Fruit fly (Drosophila melanogaster) whole organism, embryonic: ENCODE results near the gene Polr1H.
A peak's percentile ranks its signal among the peaks of the same experiment; 100 is the strongest.

Experiments used
- ATbp ChIP-seq: fragments of 200-800 bp; sonication (Bioruptor generic); optimal IDR thresholded peaks from 2 replicates; lab custom pipeline; 2017; ENCODE audit warnings: missing biosample characterization, mild to moderate bottlenecking, missing genetic modification characterization, missing genetic modification reagents
- CG10366 ChIP-seq: fragments of 200-800 bp; sonication (Bioruptor generic); IDR thresholded peaks from 2 replicates; pipeline ENCODE4 v1.3.6; 2022; ENCODE audit warnings: missing biosample characterization, missing genetic modification characterization
- CG11723 ChIP-seq: fragments of 200-800 bp; sonication (Bioruptor generic); optimal IDR thresholded peaks from 2 replicates; lab custom pipeline; 2017; ENCODE audit warnings: missing biosample characterization, mild to moderate bottlenecking, missing genetic modification characterization
- CG12744 ChIP-seq: fragments of 200-800 bp; sonication (Bioruptor generic); optimal IDR thresholded peaks from 2 replicates; lab custom pipeline; 2016; ENCODE audit warnings: missing biosample characterization, missing genetic modification characterization
- CG13296 ChIP-seq: fragments of 200-800 bp; sonication (Bioruptor generic); optimal IDR thresholded peaks from 3 replicates; lab custom pipeline; 2018; ENCODE audit warnings: missing biosample characterization, mild to moderate bottlenecking, missing genetic modification characterization
- CG15514 ChIP-seq: fragments of 200-800 bp; sonication (Bioruptor generic); optimal IDR thresholded peaks from 3 replicates; lab custom pipeline; 2017; ENCODE audit warnings: missing biosample characterization, missing genetic modification characterization, mild to moderate bottlenecking, moderate library complexity, missing genetic modification reagents
- CG16815 ChIP-seq: fragments of 200-800 bp; sonication (Bioruptor generic); optimal IDR thresholded peaks from 3 replicates; lab custom pipeline; 2017; ENCODE audit warnings: missing biosample characterization, mild to moderate bottlenecking, missing genetic modification characterization
- CG17568 ChIP-seq: fragments of 200-800 bp; sonication (Bioruptor generic); optimal IDR thresholded peaks from 2 replicates; lab custom pipeline; 2018; ENCODE audit warnings: missing biosample characterization, mild to moderate bottlenecking, missing genetic modification characterization, moderate library complexity
- CG17612 ChIP-seq: fragments of 200-800 bp; sonication (Bioruptor generic); IDR thresholded peaks from 2 replicates; pipeline ENCODE4 v1.3.6; 2022; ENCODE audit warnings: missing biosample characterization, missing genetic modification characterization
- CG17829 ChIP-seq: fragments of 200-800 bp; optimal IDR thresholded peaks from 2 replicates; lab custom pipeline; 2019; ENCODE audit warnings: missing biosample characterization, mild to moderate bottlenecking, missing genetic modification characterization, moderate library complexity
- CG17912 ChIP-seq: fragments of 200-800 bp; sonication (Bioruptor generic); optimal IDR thresholded peaks from 2 replicates; lab custom pipeline; 2018; ENCODE audit warnings: missing biosample characterization, mild to moderate bottlenecking, missing genetic modification characterization
- CG2712 ChIP-seq: fragments of 200-800 bp; optimal IDR thresholded peaks from 3 replicates; lab custom pipeline; 2019; ENCODE audit warnings: missing biosample characterization, mild to moderate bottlenecking, missing genetic modification characterization, moderate library complexity
- CG31388 ChIP-seq: fragments of 200-800 bp; sonication (Bioruptor generic); optimal IDR thresholded peaks from 2 replicates; lab custom pipeline; 2016; ENCODE audit warnings: missing biosample characterization, missing genetic modification characterization
- CG32532 ChIP-seq: fragments of 200-800 bp; sonication (Bioruptor generic); IDR thresholded peaks from 2 replicates; pipeline ENCODE4 v1.3.6; 2022; ENCODE audit warnings: missing biosample characterization, missing genetic modification characterization
- CG7271 ChIP-seq: fragments of 200-800 bp; sonication (Bioruptor generic); optimal IDR thresholded peaks from 2 replicates; lab custom pipeline; 2018; ENCODE audit warnings: missing biosample characterization, mild to moderate bottlenecking, missing genetic modification characterization, moderate library complexity
- CG8290 ChIP-seq, 3 experiments: fragments of 200-800 bp; sonication (Bioruptor generic); optimal IDR thresholded peaks; 2 replicates each; lab custom pipeline; 2016 to 2019; ENCODE audit warnings: missing biosample characterization in 3 of 3, missing genetic modification characterization in 3 of 3, mild to moderate bottlenecking in 2 of 3, moderate library complexity in 1 of 3
- CG8359 ChIP-seq: fragments of 200-800 bp; sonication (Bioruptor generic); optimal IDR thresholded peaks from 2 replicates; lab custom pipeline; 2017; ENCODE audit warnings: missing biosample characterization, mild to moderate bottlenecking, missing genetic modification characterization, borderline replicate concordance
- CG8388 ChIP-seq: fragments of 200-800 bp; sonication (Bioruptor generic); optimal IDR thresholded peaks from 2 replicates; lab custom pipeline; 2019; ENCODE audit warnings: missing biosample characterization, mild to moderate bottlenecking, missing genetic modification characterization, moderate library complexity
- Dp ChIP-seq: fragments of 200-800 bp; sonication (Bioruptor generic); optimal IDR thresholded peaks from 2 replicates; lab custom pipeline; 2018; ENCODE audit warnings: missing biosample characterization, mild to moderate bottlenecking, missing genetic modification characterization, moderate library complexity
- Ets65A ChIP-seq: fragments of 200-800 bp; sonication (Bioruptor generic); peaks from one replicate; lab custom pipeline; 2016; ENCODE audit warnings: missing biosample characterization, missing genetic modification characterization
- Gsc ChIP-seq: fragments of 200-800 bp; sonication (Bioruptor generic); IDR thresholded peaks from 2 replicates; pipeline ENCODE4 v1.3.6; 2022; ENCODE audit warnings: missing biosample characterization, missing genetic modification characterization
- H2.0 ChIP-seq: fragments of 200-800 bp; sonication (Bioruptor generic); IDR thresholded peaks from 2 replicates; pipeline ENCODE4 v1.3.6; 2022; ENCODE audit warnings: missing biosample characterization, missing genetic modification characterization
- Kr ChIP-seq: fragments of 200-800 bp; sonication (Bioruptor generic); optimal IDR thresholded peaks from 2 replicates; lab custom pipeline; 2017; ENCODE audit warnings: missing biosample characterization, mild to moderate bottlenecking, missing genetic modification characterization
- Lhr ChIP-seq: fragments of 200-800 bp; sonication (Bioruptor generic); optimal IDR thresholded peaks from 3 replicates; lab custom pipeline; 2017; ENCODE audit warnings: mild to moderate bottlenecking, missing biosample characterization, missing genetic modification reagents, missing genetic modification characterization
- MESR4 ChIP-seq: fragments of 200-800 bp; sonication (Bioruptor generic); optimal IDR thresholded peaks from 2 replicates; lab custom pipeline; 2018; ENCODE audit warnings: missing biosample characterization, mild to moderate bottlenecking, missing genetic modification characterization, moderate library complexity
- NFAT ChIP-seq: fragments of 200-800 bp; sonication (Bioruptor generic); IDR thresholded peaks from 2 replicates; pipeline ENCODE4 v1.3.6; 2022; ENCODE audit warnings: missing biosample characterization, missing genetic modification characterization
- Side ChIP-seq: fragments of 200-800 bp; sonication (Bioruptor generic); optimal IDR thresholded peaks from 2 replicates; lab custom pipeline; 2016; ENCODE audit warnings: missing biosample characterization, missing genetic modification characterization
- ara ChIP-seq: fragments of 200-800 bp; sonication (Bioruptor generic); IDR thresholded peaks from 2 replicates; pipeline ENCODE4 v1.3.6; 2022; ENCODE audit warnings: missing biosample characterization, missing genetic modification characterization
- bab2 ChIP-seq: fragments of 200-800 bp; sonication (Bioruptor generic); optimal IDR thresholded peaks from 2 replicates; lab custom pipeline; 2016; ENCODE audit warnings: missing biosample characterization, missing genetic modification characterization
- caup ChIP-seq: fragments of 200-800 bp; sonication (Bioruptor generic); optimal IDR thresholded peaks from 3 replicates; lab custom pipeline; 2017; ENCODE audit warnings: missing biosample characterization, mild to moderate bottlenecking, missing genetic modification characterization, moderate library complexity; ENCODE audit not compliant: severe bottlenecking
- chif ChIP-seq, 2 experiments: fragments of 200-800 bp; sonication (Bioruptor generic); optimal IDR thresholded peaks; 3 replicates each; lab custom pipeline; 2016; ENCODE audit warnings: missing biosample characterization in 2 of 2, missing genetic modification characterization in 2 of 2
- chinmo ChIP-seq: fragments of 200-800 bp; sonication (Bioruptor generic); IDR thresholded peaks from 4 replicates; pipeline ENCODE4 v1.3.6; 2022; ENCODE audit warnings: missing biosample characterization, missing genetic modification characterization; ENCODE audit not compliant: partially characterized antibody
- dati ChIP-seq: fragments of 200-800 bp; sonication (Bioruptor generic); IDR thresholded peaks from 2 replicates; pipeline ENCODE4 v1.3.6; 2022; ENCODE audit warnings: missing biosample characterization, missing genetic modification characterization
- dpn ChIP-seq, 2 experiments: fragments of 200-800 bp; sonication (Bioruptor generic); optimal IDR thresholded peaks; 3 replicates each; lab custom pipeline; 2016; ENCODE audit warnings: missing biosample characterization in 2 of 2, missing genetic modification characterization in 2 of 2
- grn ChIP-seq: fragments of 200-800 bp; sonication (Bioruptor generic); optimal IDR thresholded peaks from 3 replicates; lab custom pipeline; 2017; ENCODE audit warnings: missing biosample characterization, missing genetic modification characterization
- kay ChIP-seq: fragments of 200-800 bp; sonication (Bioruptor generic); optimal IDR thresholded peaks from 2 replicates; lab custom pipeline; 2016; ENCODE audit warnings: missing biosample characterization, missing genetic modification characterization
- lbe ChIP-seq: fragments of 200-800 bp; sonication (Bioruptor generic); optimal IDR thresholded peaks from 2 replicates; lab custom pipeline; 2016; ENCODE audit warnings: missing biosample characterization, mild to moderate bottlenecking, missing genetic modification characterization
- mld ChIP-seq: fragments of 200-800 bp; sonication (Bioruptor generic); IDR thresholded peaks from 3 replicates; pipeline ENCODE4 v1.3.6; 2022; ENCODE audit warnings: missing biosample characterization, missing genetic modification characterization; ENCODE audit not compliant: partially characterized antibody
- nau ChIP-seq: fragments of 200-800 bp; sonication (Bioruptor generic); optimal IDR thresholded peaks from 3 replicates; lab custom pipeline; 2017; ENCODE audit warnings: missing biosample characterization, mild to moderate bottlenecking, missing genetic modification characterization, missing genetic modification reagents
- odd ChIP-seq: fragments of 200-800 bp; sonication (Bioruptor generic); optimal IDR thresholded peaks from 2 replicates; lab custom pipeline; 2017; ENCODE audit warnings: missing biosample characterization, mild to moderate bottlenecking, missing genetic modification characterization
- onecut ChIP-seq: fragments of 200-800 bp; sonication (Bioruptor generic); IDR thresholded peaks from 2 replicates; pipeline ENCODE4 v1.3.6; 2022; ENCODE audit warnings: missing biosample characterization, missing genetic modification characterization
- p53 ChIP-seq: fragments of 200-800 bp; sonication (Bioruptor generic); optimal IDR thresholded peaks from 2 replicates; lab custom pipeline; 2016; ENCODE audit warnings: missing biosample characterization, missing genetic modification characterization
- pfk ChIP-seq: fragments of 200-800 bp; sonication (Bioruptor generic); optimal IDR thresholded peaks from 2 replicates; lab custom pipeline; 2018; ENCODE audit warnings: missing biosample characterization, mild to moderate bottlenecking, missing genetic modification characterization, moderate library complexity
- ro ChIP-seq: fragments of 200-800 bp; sonication (Bioruptor generic); IDR thresholded peaks from 2 replicates; pipeline ENCODE4 v1.3.6; 2022; ENCODE audit warnings: missing biosample characterization, missing genetic modification characterization
- sima ChIP-seq: fragments of 200-800 bp; sonication (Bioruptor generic); optimal IDR thresholded peaks from 2 replicates; lab custom pipeline; 2016; ENCODE audit warnings: missing biosample characterization, missing genetic modification characterization
- stwl ChIP-seq: fragments of 200-800 bp; sonication (Bioruptor generic); optimal IDR thresholded peaks from 3 replicates; lab custom pipeline; 2018; ENCODE audit warnings: missing biosample characterization, mild to moderate bottlenecking, missing genetic modification characterization, moderate library complexity
- tll ChIP-seq, 2 experiments: fragments of 200-800 bp in 1 of 2; fragments of >200 bp in 1 of 2; sonication (Bioruptor generic) in 1 of 2; optimal IDR thresholded peaks; 2 replicates each; lab custom pipeline; 2017 to 2019; ENCODE audit warnings: missing biosample characterization in 2 of 2, missing genetic modification characterization in 2 of 2, mild to moderate bottlenecking in 1 of 2, moderate library complexity in 1 of 2
- twi ChIP-seq: fragments of 200-800 bp; optimal IDR thresholded peaks from 2 replicates; lab custom pipeline; 2019; ENCODE audit warnings: missing biosample characterization, mild to moderate bottlenecking, missing genetic modification characterization, moderate library complexity
- wek ChIP-seq: fragments of 200-800 bp; sonication (Bioruptor generic); optimal IDR thresholded peaks from 3 replicates; lab custom pipeline; 2018; ENCODE audit warnings: missing biosample characterization, mild to moderate bottlenecking, missing genetic modification characterization, moderate library complexity
- zfh2 ChIP-seq: fragments of 200-800 bp; sonication (Bioruptor generic); optimal IDR thresholded peaks from 2 replicates; lab custom pipeline; 2016; ENCODE audit warnings: missing biosample characterization, missing genetic modification characterization

Polr1H gene

dm6 chr3R:21740766-21741350, 36.8 kb downstream of the Polr1H start (continued):
- TF ChIP-seq chinmo (GFP tag; lab: Robert Waterston, UW) (0 out of 4 replicates have a peak, but pooled peaks have one; percentile 27), CG17829 (tag; lab: Kevin White, UChicago) (no peak), pfk (GFP tag; lab: Kevin White, UChicago) (no peak), CG10366 (GFP tag; lab: Robert Waterston, UW) (no peak), CG17912 (GFP tag; lab: Kevin White, UChicago) (no peak), kay (peak; percentile 16), grn (peak; percentile 64), CG32532 (GFP tag; lab: Robert Waterston, UW) (no peak), wek (GFP tag; lab: Kevin White, UChicago) (peak; percentile 80), odd (GFP tag; lab: Kevin White, UChicago) (no peak), CG7271 (no peak), CG8290 (GFP tag; optimal IDR thresholded peaks at IDR 0.05; lab: Kevin White, UChicago) (no peak), CG8290 (tag; optimal IDR thresholded peaks at IDR 0.05; lab: Kevin White, UChicago) (no peak), zfh2 (GFP tag; lab: Kevin White, UChicago) (no peak), CG11723 (GFP tag; lab: Kevin White, UChicago) (no peak), CG8359 (no peak), stwl (tag; lab: Kevin White, UChicago) (no peak), CG13296 (GFP tag; lab: Kevin White, UChicago) (no peak), ro (GFP tag; lab: Robert Waterston, UW) (no peak), nau (no peak), CG8388 (no peak), Lhr (no peak), lbe (GFP tag; lab: Kevin White, UChicago) (no peak), onecut (no peak), CG17568 (GFP tag; lab: Kevin White, UChicago) (no peak), tll (GFP tag; optimal IDR thresholded peaks at IDR 0.05; lab: Kevin White, UChicago) (no peak), Gsc (GFP tag; lab: Robert Waterston, UW) (no peak), twi (tag; lab: Kevin White, UChicago) (peak; percentile 60), CG31388 (GFP tag; lab: Kevin White, UChicago) (no peak), Kr (no peak), CG17612 (no peak), CG2712 (tag; lab: Kevin White, UChicago) (no peak), CG15514 (no peak), NFAT (no peak), dpn (GFP tag; optimal IDR thresholded peaks at IDR 0.05; lab: Kevin White, UChicago) (no peak), MESR4 (no peak), chif (GFP tag; optimal IDR thresholded peaks at IDR 0.05; lab: Kevin White, UChicago) (no peak), CG16815 (no peak), dati (GFP tag; lab: Robert Waterston, UW) (no peak), caup (GFP tag; lab: Kevin White, UChicago) (no peak), CG12744 (GFP tag; lab: Kevin White, UChicago) (no peak), ara (no peak), bab2 (GFP tag; lab: Kevin White, UChicago) (no peak), Dp (no peak), sima (GFP tag; lab: Kevin White, UChicago) (no peak), p53 (GFP tag; lab: Kevin White, UChicago) (no peak), H2.0 (GFP tag; lab: Robert Waterston, UW) (no peak), ATbp (GFP tag; lab: Kevin White, UChicago) (no peak), mld (GFP tag; lab: Robert Waterston, UW) (no peak), Side (GFP tag; lab: Kevin White, UChicago) (no peak), Ets65A (no peak)
